Fruit fly (Drosophila melanogaster): Measurements from ENCODE around the gene kuk.

kuk gene

dm6 chr3R:17120165-17120564 is 40.1 kb downstream of the kuk start, which contains the start of gene CG34278:
Gene CG34278 (plus strand): TSS chr3R:17120465.
- TF ChIP-seq CG32006 (GFP tag; optimal IDR thresholded peaks at IDR 0.05) (no peak), Hr38 (GFP tag; optimal IDR thresholded peaks at IDR 0.05) (no peak), Eip78C (GFP tag) (no peak), Met (GFP tag; optimal IDR thresholded peaks at IDR 0.05) (no peak), Ets96B (tag; optimal IDR thresholded peaks at IDR 0.05) (no peak), CG3032 (tag; optimal IDR thresholded peaks at IDR 0.05) (no peak), Sox15 (GFP tag; optimal IDR thresholded peaks at IDR 0.05) (no peak), CG10631 (GFP tag; optimal IDR thresholded peaks at IDR 0.05) (no peak), Eip93F (GFP tag; optimal IDR thresholded peaks at IDR 0.05) (no peak), salr (GFP tag; optimal IDR thresholded peaks at IDR 0.05) (no peak), Smox (GFP tag; optimal IDR thresholded peaks at IDR 0.05) (no peak), lz (GFP tag; optimal IDR thresholded peaks at IDR 0.05) (no peak), dsx (GFP tag; optimal IDR thresholded peaks at IDR 0.05; ENCODE audit: poor library complexity, severe bottlenecking) (no peak)

dm6 chr3R:17121277-17121676 is 41.2 kb downstream of the kuk start, which contains the start of gene CG42779:
Gene CG42779 (plus strand): TSS chr3R:17121577.
- TF ChIP-seq svp (GFP tag) (no peak), net (GFP tag; optimal IDR thresholded peaks at IDR 0.05) (no peak), fd59A (GFP tag; optimal IDR thresholded peaks at IDR 0.05) (no peak), fkh (GFP tag; optimal IDR thresholded peaks at IDR 0.05) (peak; percentile 26)

- TF ChIP-seq CG3032 (tag; optimal IDR thresholded peaks at IDR 0.05) (no peak), CG10669 (GFP tag; optimal IDR thresholded peaks at IDR 0.05) (no peak), CG11762 (GFP tag; optimal IDR thresholded peaks at IDR 0.05; ENCODE audit: insufficient read depth) (no peak), Sox15 (GFP tag; optimal IDR thresholded peaks at IDR 0.05) (no peak), svp (GFP tag) (peak; percentile 88), topi (GFP tag; optimal IDR thresholded peaks at IDR 0.05) (no peak), OdsH (GFP tag; optimal IDR thresholded peaks at IDR 0.05) (peak; percentile 33), CG6276 (GFP tag; optimal IDR thresholded peaks at IDR 0.05) (peak; percentile 25), CG9139 (GFP tag; optimal IDR thresholded peaks at IDR 0.05) (no peak), Gug (GFP tag; IDR thresholded peaks at IDR 0.05) (no peak), Hr39 (GFP tag; optimal IDR thresholded peaks at IDR 0.05) (peak; percentile 35), CG6808 (GFP tag; optimal IDR thresholded peaks at IDR 0.05) (no peak), CG32006 (GFP tag; optimal IDR thresholded peaks at IDR 0.05) (peak; percentile 57), Sox14 (GFP tag; optimal IDR thresholded peaks at IDR 0.05) (peak; percentile 15), CG3919 (GFP tag; optimal IDR thresholded peaks at IDR 0.05) (no peak), CG4318 (GFP tag; optimal IDR thresholded peaks at IDR 0.05) (peak; percentile 12), vri (GFP tag; optimal IDR thresholded peaks at IDR 0.05) (peak; percentile 46), CG34406 (GFP tag; optimal IDR thresholded peaks at IDR 0.05) (peak; percentile 64), fkh (GFP tag; optimal IDR thresholded peaks at IDR 0.05) (no peak), ss (GFP tag; optimal IDR thresholded peaks at IDR 0.05) (no peak), Ets96B (tag; optimal IDR thresholded peaks at IDR 0.05) (no peak), CG16779 (tag; optimal IDR thresholded peaks at IDR 0.05) (no peak), CG7368 (GFP tag; optimal IDR thresholded peaks at IDR 0.05) (no peak), CG15336 (GFP tag; IDR thresholded peaks at IDR 0.05) (peak; percentile 58), Smox (GFP tag; optimal IDR thresholded peaks at IDR 0.05) (peak; percentile 56), achi (GFP tag; optimal IDR thresholded peaks at IDR 0.05) (peak; percentile 5), CG6163 (GFP tag; IDR thresholded peaks at IDR 0.05) (no peak), CG8319 (GFP tag; optimal IDR thresholded peaks at IDR 0.05) (no peak), eg (GFP tag; IDR thresholded peaks at IDR 0.05) (no peak; the same call in 2 of the 3 replicates), Eip78C (GFP tag) (no peak), Hr38 (GFP tag; optimal IDR thresholded peaks at IDR 0.05) (no peak), salr (GFP tag; optimal IDR thresholded peaks at IDR 0.05) (no peak), Met (GFP tag; optimal IDR thresholded peaks at IDR 0.05) (peak; percentile 64), CG11294 (GFP tag; IDR thresholded peaks at IDR 0.05) (peak; percentile 13; the same call in 1 of the 2 replicates), CG1621 (tag; optimal IDR thresholded peaks at IDR 0.05) (no peak), Ets21C (GFP tag; optimal IDR thresholded peaks at IDR 0.05) (peak; percentile 22), lz (GFP tag; optimal IDR thresholded peaks at IDR 0.05) (peak; percentile 37), fd59A (GFP tag; optimal IDR thresholded peaks at IDR 0.05) (no peak), Lpt (GFP tag; optimal IDR thresholded peaks at IDR 0.05) (no peak), Hr4 (GFP tag; optimal IDR thresholded peaks at IDR 0.05) (peak; percentile 29), dsx (GFP tag; optimal IDR thresholded peaks at IDR 0.05; ENCODE audit: poor library complexity, severe bottlenecking) (no peak), CG8119 (GFP tag; IDR thresholded peaks at IDR 0.05) (peak; percentile 61; the same call in 2 of the 3 replicates)
Measured at dm6 chr3R:17122796-17123504, 42.9 kb downstream of the kuk start.

Data from whole organism, prepupa.